Worm (Caenorhabditis elegans): ENCODE data around the gene clec-68.

- no peak for TF ChIP-seq nhr-25 (tag; optimal IDR thresholded peaks at IDR 0.05)
- no peak for TF ChIP-seq alr-1 (tag; optimal IDR thresholded peaks at IDR 0.05)
- no peak for TF ChIP-seq ztf-1 (GFP tag; conservative IDR thresholded peaks at IDR 0.05)
- no peak for TF ChIP-seq egl-27 (tag; optimal IDR thresholded peaks at IDR 0.05)
- no peak for TF ChIP-seq nhr-237 (tag; optimal IDR thresholded peaks at IDR 0.05)
- TF ChIP-seq snpc-4 (tag; optimal IDR thresholded peaks at IDR 0.05), result no peak
- no peak for TF ChIP-seq ZK546.5 (tag; optimal IDR thresholded peaks at IDR 0.05)
- TF ChIP-seq nhr-10 (tag; optimal IDR thresholded peaks at IDR 0.05), result no peak
- TF ChIP-seq unc-55 (GFP tag; optimal IDR thresholded peaks at IDR 0.05), result no peak
- no peak for TF ChIP-seq zag-1 (tag; optimal IDR thresholded peaks at IDR 0.05)
- no peak for TF ChIP-seq nhr-77 (tag; optimal IDR thresholded peaks at IDR 0.05)
These were observed 18.2 kb downstream of the clec-68 start, which contains the start of gene clec-72 for ce11 chrIV:3944459-3944858.
